Worm (Caenorhabditis elegans): ENCODE measurements around the gene K08H10.10.

DNA sequence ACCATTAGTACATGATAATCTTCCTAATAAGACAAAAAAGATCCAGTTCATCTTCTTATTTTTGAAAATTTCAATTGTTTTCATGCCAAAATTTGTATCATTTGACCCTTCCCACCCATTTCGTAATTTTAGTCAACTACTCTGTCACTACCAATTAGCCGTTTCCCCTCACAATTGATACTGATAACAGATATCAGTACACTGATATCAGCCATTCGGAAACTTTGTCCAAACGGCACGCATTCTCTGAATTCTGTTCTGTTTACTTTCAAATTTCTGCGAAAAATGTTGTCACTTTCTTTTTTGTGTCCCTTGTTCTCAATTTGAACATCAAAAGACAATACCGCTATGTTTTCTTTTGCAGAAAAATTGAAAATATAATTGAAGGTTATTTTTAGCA, 11.8 kb downstream of the K08H10.10 start:
- TF ChIP-seq ets-7 (tag; optimal IDR thresholded peaks at IDR 0.05) (no peak), ama-1 (optimal IDR thresholded peaks at IDR 0.05) (no peak), hmbx-1 (tag; optimal IDR thresholded peaks at IDR 0.05) (no peak), F13C5.2 (tag; optimal IDR thresholded peaks at IDR 0.05) (no peak), ceh-36 (tag; optimal IDR thresholded peaks at IDR 0.05) (no peak), pes-1 (GFP tag; IDR thresholded peaks at IDR 0.05) (no peak), aly-1 (tag; optimal IDR thresholded peaks at IDR 0.05) (no peak), flt-1 (GFP tag; IDR thresholded peaks at IDR 0.05) (no peak), ceh-13 (GFP tag; optimal IDR thresholded peaks at IDR 0.05) (no peak), tra-4 (tag; optimal IDR thresholded peaks at IDR 0.05) (no peak)
